Worm (Caenorhabditis elegans) whole organism, young adult: ENCODE data around the gene B0001.8.

Source experiments
- die-1 ChIP-seq: sonication (generic microtip); optimal IDR thresholded peaks from 2 replicates; lab custom pipeline; 2016; ENCODE audit warnings: missing genotype, mild to moderate bottlenecking, missing genetic modification characterization, missing compliant biosample characterization
- dpff-1 ChIP-seq: sonication (generic microtip); optimal IDR thresholded peaks from 2 replicates; lab custom pipeline; 2017; ENCODE audit warnings: mild to moderate bottlenecking, missing genetic modification characterization, missing compliant biosample characterization
- dpl-1 ChIP-seq: fragments of 150-350 bp; optimal IDR thresholded peaks from 2 replicates; lab custom pipeline; 2014; ENCODE audit warnings: missing biosample characterization, missing genetic modification reagents, missing genetic modification characterization
- efl-1 ChIP-seq: fragments of 150-350 bp; optimal IDR thresholded peaks from 2 replicates; lab custom pipeline; 2014; ENCODE audit warnings: missing biosample characterization, missing genetic modification reagents, missing genetic modification characterization
- ekl-4 ChIP-seq: fragments of 200-800 bp; sonication (Bioruptor generic); IDR thresholded peaks from 2 replicates; pipeline ENCODE4 v1.3.6; 2022; ENCODE audit warnings: missing genetic modification reagents, missing genetic modification characterization, missing compliant biosample characterization
- hmg-20 ChIP-seq: fragments of 200-800 bp; sonication (Bioruptor generic); IDR thresholded peaks from 2 replicates; pipeline ENCODE4 v1.3.6; 2022; ENCODE audit warnings: missing genetic modification reagents, missing genetic modification characterization, missing compliant biosample characterization
- hrde-1 ChIP-seq: sonication (generic microtip); optimal IDR thresholded peaks from 2 replicates; lab custom pipeline; 2016; ENCODE audit warnings: missing genetic modification characterization, mild to moderate bottlenecking, missing compliant biosample characterization, moderate library complexity, missing genotype, missing genetic modification reagents, borderline replicate concordance
- lsy-27 ChIP-seq: sonication (generic microtip); optimal IDR thresholded peaks from 2 replicates; lab custom pipeline; 2017; ENCODE audit warnings: missing genetic modification characterization, mild to moderate bottlenecking, missing compliant biosample characterization, antibody characterized with exemption, missing genotype, borderline replicate concordance; ENCODE audit not compliant: insufficient read depth
- unc-62 ChIP-seq: fragments of 150-350 bp; optimal IDR thresholded peaks from 2 replicates; lab custom pipeline; 2014; ENCODE audit warnings: missing biosample characterization, missing genetic modification reagents, missing genetic modification characterization

- TF ChIP-seq unc-62 (GFP tag; lab: Kevin White, UChicago) (no peak), hmg-20 (GFP tag; lab: Robert Waterston, UW) (no peak), lsy-27 (tag; lab: Kevin White, UChicago) (no peak), die-1 (tag; lab: Kevin White, UChicago) (no peak), dpl-1 (GFP tag; lab: Kevin White, UChicago) (no peak), efl-1 (GFP tag; lab: Kevin White, UChicago) (no peak), hrde-1 (tag; lab: Kevin White, UChicago) (no peak), dpff-1 (tag; lab: Kevin White, UChicago) (no peak), ekl-4 (GFP tag; lab: Robert Waterston, UW) (no peak)
These were observed 4.8 kb upstream of the B0001.8 start, which contains the start of gene B0001.3 for ce11 chrIV:12145681-12146080.
